Worm (Caenorhabditis elegans): ENCODE measurements around the gene ugt-37.

ce11 chrV:7147370-7147769 lies 2.3 kb upstream of the ugt-37 start, which contains the start of gene ugt-38:
- TF ChIP-seq tbx-2 (tag; optimal IDR thresholded peaks at IDR 0.05) (no peak), ceh-88 (GFP tag; IDR thresholded peaks at IDR 0.05) (no peak), ama-1 (optimal IDR thresholded peaks at IDR 0.05) (no peak), unc-30 (tag; optimal IDR thresholded peaks at IDR 0.05) (no peak), zip-4 (GFP tag; optimal IDR thresholded peaks at IDR 0.05) (no peak), ztf-4 (tag; optimal IDR thresholded peaks at IDR 0.05) (no peak), sox-4 (tag; optimal IDR thresholded peaks at IDR 0.05) (no peak), skn-1 (tag; optimal IDR thresholded peaks at IDR 0.05) (no peak), ceh-82 (tag; optimal IDR thresholded peaks at IDR 0.05) (no peak), blmp-1 (tag; optimal IDR thresholded peaks at IDR 0.05) (no peak), dpl-1 (GFP tag; optimal IDR thresholded peaks at IDR 0.05) (no peak), pag-3 (tag; optimal IDR thresholded peaks at IDR 0.05; ENCODE audit: borderline replicate concordance, insufficient read depth) (no peak), efl-1 (optimal IDR thresholded peaks at IDR 0.05) (no peak), efl-1 (GFP tag; optimal IDR thresholded peaks at IDR 0.05 in 1 of 2) (no peak), alr-1 (tag; optimal IDR thresholded peaks at IDR 0.05; ENCODE audit: borderline replicate concordance) (no peak)

All from whole organism, L1 larva.